Worm (Caenorhabditis elegans): ENCODE measurements around the gene srx-130.
A peak's percentile ranks its signal among the peaks of the same experiment; 100 is the strongest.

srx-130 gene

ce11 chrV:13893583-13893982 is 50.3 kb downstream of the srx-130 start (continued):
- TF ChIP-seq attf-4 (tag; optimal IDR thresholded peaks at IDR 0.05) (no peak), F26F4.8 (GFP tag; conservative IDR thresholded peaks at IDR 0.05) (no peak), tag-97 (GFP tag; IDR thresholded peaks at IDR 0.05) (no peak), snpc-1.2 (GFP tag; IDR thresholded peaks at IDR 0.05) (no peak), lin-13 (GFP tag; optimal IDR thresholded peaks at IDR 0.05) (no peak), hlh-11 (tag; optimal IDR thresholded peaks at IDR 0.05) (peak; percentile 62), T20F7.1 (GFP tag; optimal IDR thresholded peaks at IDR 0.05) (no peak), spr-3 (GFP tag; optimal IDR thresholded peaks at IDR 0.05) (no peak), ama-1 (optimal IDR thresholded peaks at IDR 0.05) (no peak), jun-1 (tag; optimal IDR thresholded peaks at IDR 0.05) (no peak), Y5F2A.4 (GFP tag; optimal IDR thresholded peaks at IDR 0.05) (no peak), mes-2 (tag; optimal IDR thresholded peaks at IDR 0.05; ENCODE audit: poor library complexity, severe bottlenecking) (no peak), ctbp-1 (GFP tag; IDR thresholded peaks at IDR 0.05) (no peak), ceh-20 (GFP tag; IDR thresholded peaks at IDR 0.05) (no peak), duxl-1 (tag; optimal IDR thresholded peaks at IDR 0.05; ENCODE audit: poor library complexity) (peak; percentile 6), nhr-28 (tag; optimal IDR thresholded peaks at IDR 0.05) (peak; percentile 65), skn-1 (tag; optimal IDR thresholded peaks at IDR 0.05) (no peak), nhr-237 (tag; optimal IDR thresholded peaks at IDR 0.05) (no peak), zfp-3 (GFP tag; conservative IDR thresholded peaks at IDR 0.05) (no peak), lin-29 (GFP tag; IDR thresholded peaks at IDR 0.05) (no peak), hmg-1.1 (GFP tag; IDR thresholded peaks at IDR 0.05) (no peak), vab-7 (GFP tag; IDR thresholded peaks at IDR 0.05) (no peak), aha-1 (tag) (peak; percentile 75), pqm-1 (tag; optimal IDR thresholded peaks at IDR 0.05) (peak; percentile 88), sdz-12 (GFP tag; optimal IDR thresholded peaks at IDR 0.05) (no peak), mxl-3 (GFP tag; optimal IDR thresholded peaks at IDR 0.05) (no peak), php-3 (GFP tag; IDR thresholded peaks at IDR 0.05) (peak; percentile 86), D1046.2 (GFP tag; IDR thresholded peaks at IDR 0.05) (no peak), mxl-2 (GFP tag; conservative IDR thresholded peaks at IDR 0.05) (no peak), ZK337.2 (GFP tag; IDR thresholded peaks at IDR 0.05) (no peak), daf-19 (GFP tag; conservative IDR thresholded peaks at IDR 0.05) (no peak), pha-4 (GFP tag; IDR thresholded peaks at IDR 0.05) (no peak), pha-4 (tag; optimal IDR thresholded peaks at IDR 0.05) (no peak), Y75B8A.6 (GFP tag; IDR thresholded peaks at IDR 0.05) (no peak), lim-7 (GFP tag; IDR thresholded peaks at IDR 0.05) (no peak), lin-39 (tag; optimal IDR thresholded peaks at IDR 0.05) (no peak), zip-2 (tag; optimal IDR thresholded peaks at IDR 0.05) (no peak), F49E8.2 (tag; optimal IDR thresholded peaks at IDR 0.05; ENCODE audit: borderline replicate concordance) (no peak), Y48G9A.11 (GFP tag; IDR thresholded peaks at IDR 0.05) (no peak), nhr-77 (tag; optimal IDR thresholded peaks at IDR 0.05) (peak; percentile 61), cey-2 (tag; optimal IDR thresholded peaks at IDR 0.05; ENCODE audit: borderline replicate concordance, insufficient read depth) (no peak)

Measured in whole organism, L4 larva.